Worm (Caenorhabditis elegans) whole organism, young adult: ENCODE data around the gene nspd-7.
A peak's percentile ranks its signal among the peaks of the same experiment; 100 is the strongest.

ENCODE experiments used
- B0035.1 ChIP-seq: sonication (generic microtip); optimal IDR thresholded peaks from 2 replicates; lab custom pipeline; 2016; ENCODE audit warnings: missing genetic modification characterization, mild to moderate bottlenecking, missing compliant biosample characterization, missing genotype, missing genetic modification reagents
- B0336.3 ChIP-seq: fragments of 200-800 bp; sonication (Bioruptor generic); IDR thresholded peaks from 2 replicates; pipeline ENCODE4 v1.3.6; 2022; ENCODE audit warnings: missing genetic modification characterization, missing compliant biosample characterization
- C06A6.2 ChIP-seq: fragments of 200-800 bp; sonication (Bioruptor generic); conservative IDR thresholded peaks from 2 replicates; pipeline ENCODE4 v1.3.6; 2022; ENCODE audit warnings: missing genetic modification characterization, missing compliant biosample characterization
- F39B2.1 ChIP-seq: fragments of 200-800 bp; sonication (Bioruptor generic); IDR thresholded peaks from 2 replicates; pipeline ENCODE4 v1.3.6; 2022; ENCODE audit warnings: missing genetic modification reagents, missing genetic modification characterization, missing compliant biosample characterization
- F57C9.4 ChIP-seq: sonication (generic microtip); optimal IDR thresholded peaks from 2 replicates; lab custom pipeline; 2017; ENCODE audit warnings: mild to moderate bottlenecking, missing genetic modification characterization, missing compliant biosample characterization
- K12H6.12 ChIP-seq: fragments of 200-800 bp; sonication (Bioruptor generic); optimal IDR thresholded peaks from 2 replicates; lab custom pipeline; 2018; ENCODE audit warnings: mild to moderate bottlenecking, missing genetic modification characterization, missing compliant biosample characterization
- Y53G8AR.9 ChIP-seq: fragments of 200-800 bp; sonication (Bioruptor generic); conservative IDR thresholded peaks from 2 replicates; pipeline ENCODE4 v1.3.6; 2022; ENCODE audit warnings: missing genetic modification reagents, missing genetic modification characterization, missing compliant biosample characterization
- Y95B8A.8 ChIP-seq: fragments of 200-800 bp; sonication (Bioruptor generic); IDR thresholded peaks from 2 replicates; pipeline ENCODE4 v1.3.6; 2022; ENCODE audit warnings: missing genetic modification reagents, missing genetic modification characterization, missing compliant biosample characterization
- ZK185.1 ChIP-seq: sonication (generic microtip); optimal IDR thresholded peaks from 2 replicates; lab custom pipeline; 2016; ENCODE audit warnings: mild to moderate bottlenecking, missing genetic modification characterization, missing compliant biosample characterization; ENCODE audit not compliant: poor library complexity, severe bottlenecking
- aptf-2 ChIP-seq: fragments of 200-800 bp; sonication (Bioruptor generic); conservative IDR thresholded peaks from 2 replicates; pipeline ENCODE4 v1.3.6; 2022; ENCODE audit warnings: missing genetic modification reagents, missing genetic modification characterization, missing compliant biosample characterization
- attf-3 ChIP-seq: fragments of 200-800 bp; sonication (Bioruptor generic); conservative IDR thresholded peaks from 2 replicates; pipeline ENCODE4 v1.3.6; 2022; ENCODE audit warnings: missing genetic modification reagents, missing genetic modification characterization, missing compliant biosample characterization
- attf-5 ChIP-seq: fragments of 200-800 bp; sonication (Bioruptor generic); optimal IDR thresholded peaks from 2 replicates; lab custom pipeline; 2018; ENCODE audit warnings: mild to moderate bottlenecking, missing genetic modification characterization, missing compliant biosample characterization
- attf-6 ChIP-seq: fragments of 200-800 bp; sonication (Bioruptor generic); IDR thresholded peaks from 2 replicates; pipeline ENCODE4 v1.3.6; 2022; ENCODE audit warnings: missing genetic modification reagents, missing genetic modification characterization, missing compliant biosample characterization
- bed-2 ChIP-seq: fragments of 200-800 bp; sonication (Bioruptor generic); IDR thresholded peaks from 2 replicates; pipeline ENCODE4 v1.3.6; 2022; ENCODE audit warnings: missing genetic modification reagents, missing genetic modification characterization, missing compliant biosample characterization
- cebp-2 ChIP-seq: fragments of 200-800 bp; sonication (Bioruptor generic); IDR thresholded peaks from 2 replicates; pipeline ENCODE4 v1.3.6; 2022; ENCODE audit warnings: missing genetic modification characterization, missing compliant biosample characterization
- ceh-100 ChIP-seq: fragments of 200-800 bp; sonication (Bioruptor generic); IDR thresholded peaks from 2 replicates; pipeline ENCODE4 v1.3.6; 2022; ENCODE audit warnings: missing genetic modification reagents, missing genetic modification characterization, missing compliant biosample characterization
- ceh-58 ChIP-seq: fragments of 200-800 bp; sonication (Bioruptor generic); IDR thresholded peaks from 2 replicates; pipeline ENCODE4 v1.3.6; 2022; ENCODE audit warnings: missing genetic modification characterization, missing compliant biosample characterization
- ceh-79 ChIP-seq: sonication (generic microtip); optimal IDR thresholded peaks from 2 replicates; lab custom pipeline; 2017; ENCODE audit warnings: mild to moderate bottlenecking, missing genetic modification characterization, missing compliant biosample characterization
- die-1 ChIP-seq: sonication (generic microtip); optimal IDR thresholded peaks from 2 replicates; lab custom pipeline; 2016; ENCODE audit warnings: missing genotype, mild to moderate bottlenecking, missing genetic modification characterization, missing compliant biosample characterization
- dox-1 ChIP-seq: fragments of 200-800 bp; sonication (Bioruptor generic); IDR thresholded peaks from 2 replicates; pipeline ENCODE4 v1.3.6; 2022; ENCODE audit warnings: missing genetic modification reagents, missing genetic modification characterization, missing compliant biosample characterization
- egrh-3 ChIP-seq: fragments of 200-800 bp; sonication (Bioruptor generic); IDR thresholded peaks from 2 replicates; pipeline ENCODE4 v1.3.6; 2022; ENCODE audit warnings: missing genetic modification reagents, missing genetic modification characterization, missing compliant biosample characterization
- fkh-3 ChIP-seq: sonication (generic microtip); optimal IDR thresholded peaks from 2 replicates; lab custom pipeline; 2016; ENCODE audit warnings: mild to moderate bottlenecking, missing genetic modification characterization, missing compliant biosample characterization
- gei-17 ChIP-seq: fragments of 200-800 bp; sonication (Bioruptor generic); optimal IDR thresholded peaks from 2 replicates; lab custom pipeline; 2018; ENCODE audit warnings: mild to moderate bottlenecking, missing genetic modification characterization, missing compliant biosample characterization
- him-1 ChIP-seq: sonication (generic microtip); optimal IDR thresholded peaks from 2 replicates; lab custom pipeline; 2016; ENCODE audit warnings: missing genotype, missing genetic modification reagents, missing genetic modification characterization, missing compliant biosample characterization
- hlh-12 ChIP-seq: sonication (generic microtip); optimal IDR thresholded peaks from 2 replicates; lab custom pipeline; 2016; ENCODE audit warnings: missing genetic modification characterization, missing compliant biosample characterization
- hlh-26 ChIP-seq: fragments of 200-800 bp; sonication (Bioruptor generic); conservative IDR thresholded peaks from 2 replicates; pipeline ENCODE4 v1.3.6; 2022; ENCODE audit warnings: missing genetic modification reagents, missing genetic modification characterization, missing compliant biosample characterization
- hrde-1 ChIP-seq: sonication (generic microtip); optimal IDR thresholded peaks from 2 replicates; lab custom pipeline; 2016; ENCODE audit warnings: missing genetic modification characterization, mild to moderate bottlenecking, missing compliant biosample characterization, moderate library complexity, missing genotype, missing genetic modification reagents, borderline replicate concordance
- lag-1 ChIP-seq: fragments of 200-800 bp; sonication (Bioruptor generic); IDR thresholded peaks from 2 replicates; pipeline ENCODE4 v1.3.6; 2022; ENCODE audit warnings: missing genetic modification reagents, missing genetic modification characterization, missing compliant biosample characterization
- lin-26 ChIP-seq: fragments of 200-800 bp; sonication (Bioruptor generic); IDR thresholded peaks from 2 replicates; pipeline ENCODE4 v1.3.6; 2022; ENCODE audit warnings: missing genetic modification reagents, missing genetic modification characterization, missing compliant biosample characterization
- lin-54 ChIP-seq: fragments of 200-800 bp; sonication (Bioruptor generic); optimal IDR thresholded peaks from 2 replicates; lab custom pipeline; 2018; ENCODE audit warnings: mild to moderate bottlenecking, missing genetic modification characterization, missing compliant biosample characterization
- lsy-27 ChIP-seq: sonication (generic microtip); optimal IDR thresholded peaks from 2 replicates; lab custom pipeline; 2017; ENCODE audit warnings: missing genetic modification characterization, mild to moderate bottlenecking, missing compliant biosample characterization, antibody characterized with exemption, missing genotype, borderline replicate concordance; ENCODE audit not compliant: insufficient read depth
- madf-3 ChIP-seq: fragments of 200-800 bp; sonication (Bioruptor generic); IDR thresholded peaks from 2 replicates; pipeline ENCODE4 v1.3.6; 2022; ENCODE audit warnings: missing genetic modification reagents, missing genetic modification characterization, missing compliant biosample characterization
- madf-6 ChIP-seq: fragments of 200-800 bp; sonication (Bioruptor generic); IDR thresholded peaks from 2 replicates; pipeline ENCODE4 v1.3.6; 2022; ENCODE audit warnings: missing genetic modification reagents, missing genetic modification characterization, missing compliant biosample characterization
- mes-4 ChIP-seq: sonication (generic microtip); optimal IDR thresholded peaks from 2 replicates; lab custom pipeline; 2016; ENCODE audit warnings: missing genotype, missing genetic modification characterization, missing compliant biosample characterization
- nhr-120 ChIP-seq: fragments of 200-800 bp; sonication (Bioruptor generic); IDR thresholded peaks from 2 replicates; pipeline ENCODE4 v1.3.6; 2022; ENCODE audit warnings: missing genetic modification characterization, missing compliant biosample characterization
- nhr-90 ChIP-seq: sonication (generic microtip); optimal IDR thresholded peaks from 2 replicates; lab custom pipeline; 2016; ENCODE audit warnings: missing genotype, mild to moderate bottlenecking, missing genetic modification characterization, missing compliant biosample characterization
- pbrm-1 ChIP-seq: fragments of 200-800 bp; sonication (Bioruptor generic); IDR thresholded peaks from 2 replicates; pipeline ENCODE4 v1.3.6; 2022; ENCODE audit warnings: missing genetic modification reagents, missing genetic modification characterization, missing compliant biosample characterization
- pha-4 ChIP-seq: fragments of 150-350 bp; sonication (generic microtip); optimal IDR thresholded peaks from 2 replicates; lab custom pipeline; 2014; ENCODE audit warnings: missing biosample characterization, missing genetic modification reagents, missing genetic modification characterization
- sdz-38 ChIP-seq: sonication (generic microtip); optimal IDR thresholded peaks from 2 replicates; lab custom pipeline; 2016; ENCODE audit warnings: missing genotype, missing genetic modification characterization, missing compliant biosample characterization
- snpc-1.1 ChIP-seq: sonication (generic microtip); optimal IDR thresholded peaks from 2 replicates; lab custom pipeline; 2017; ENCODE audit warnings: missing genetic modification characterization, mild to moderate bottlenecking, missing compliant biosample characterization, antibody characterized with exemption, moderate library complexity, missing genotype, missing genetic modification reagents; ENCODE audit not compliant: insufficient read depth
- snpc-1.3 ChIP-seq: sonication (generic microtip); optimal IDR thresholded peaks from 2 replicates; lab custom pipeline; 2017; ENCODE audit warnings: missing genetic modification characterization, mild to moderate bottlenecking, missing compliant biosample characterization, antibody characterized with exemption, moderate library complexity, missing genotype, missing genetic modification reagents; ENCODE audit not compliant: insufficient read depth
- somi-1 ChIP-seq: fragments of 200-800 bp; sonication (Bioruptor generic); optimal IDR thresholded peaks from 2 replicates; lab custom pipeline; 2018; ENCODE audit warnings: mild to moderate bottlenecking, missing genetic modification characterization, missing compliant biosample characterization
- sptf-2 ChIP-seq: fragments of 200-800 bp; sonication (Bioruptor generic); optimal IDR thresholded peaks from 2 replicates; lab custom pipeline; 2018; ENCODE audit warnings: mild to moderate bottlenecking, missing genetic modification characterization, missing compliant biosample characterization
- tbx-9 ChIP-seq: sonication (generic microtip); optimal IDR thresholded peaks from 2 replicates; lab custom pipeline; 2016; ENCODE audit warnings: borderline replicate concordance, missing genetic modification characterization, inconsistent platforms, missing compliant biosample characterization
- unc-130 ChIP-seq: sonication (generic microtip); optimal IDR thresholded peaks from 2 replicates; lab custom pipeline; 2016; ENCODE audit warnings: missing genetic modification reagents, missing genetic modification characterization, missing compliant biosample characterization
- unc-62 ChIP-seq: fragments of 150-350 bp; optimal IDR thresholded peaks from 2 replicates; lab custom pipeline; 2014; ENCODE audit warnings: missing biosample characterization, missing genetic modification reagents, missing genetic modification characterization
- xnd-1 ChIP-seq: sonication (generic microtip); optimal IDR thresholded peaks from 2 replicates; lab custom pipeline; 2016; ENCODE audit warnings: missing genotype, missing genetic modification reagents, missing genetic modification characterization, missing compliant biosample characterization
- zfh-2 ChIP-seq: fragments of 200-800 bp; sonication (Bioruptor generic); conservative IDR thresholded peaks from 2 replicates; pipeline ENCODE4 v1.3.6; 2022; ENCODE audit warnings: missing genetic modification reagents, missing genetic modification characterization, missing compliant biosample characterization
- ztf-3 ChIP-seq: fragments of 200-800 bp; sonication (Bioruptor generic); optimal IDR thresholded peaks from 2 replicates; lab custom pipeline; 2018; ENCODE audit warnings: mild to moderate bottlenecking, missing genetic modification characterization, missing compliant biosample characterization

The nspd-7 gene

ce11 chrIV:10311115-10311514 is 42.1 kb upstream of the nspd-7 start (continued):
- no peak for TF ChIP-seq F39B2.1 (GFP tag; lab: Robert Waterston, UW)
- TF ChIP-seq Y53G8AR.9 (GFP tag; lab: Robert Waterston, UW), result no peak
- no peak for TF ChIP-seq lsy-27 (tag; lab: Kevin White, UChicago)
- TF ChIP-seq F57C9.4 (tag; lab: Kevin White, UChicago), result no peak
- TF ChIP-seq lag-1 (GFP tag; lab: Robert Waterston, UW), result no peak
- TF ChIP-seq hlh-26, result no peak
- no peak for TF ChIP-seq zfh-2
- no peak for TF ChIP-seq gei-17 (GFP tag; lab: Kevin White, UChicago)
- no peak for TF ChIP-seq B0035.1 (tag; lab: Kevin White, UChicago)
- no peak for TF ChIP-seq aptf-2 (GFP tag; lab: Robert Waterston, UW)
- TF ChIP-seq hrde-1, result no peak
- TF ChIP-seq xnd-1 (tag; lab: Kevin White, UChicago), result no peak
- TF ChIP-seq fkh-3, result no peak
- peak; percentile 58 for TF ChIP-seq ZK185.1 (tag; lab: Kevin White, UChicago)
- TF ChIP-seq attf-3 (GFP tag; lab: Robert Waterston, UW), result no peak
- TF ChIP-seq die-1 (tag; lab: Kevin White, UChicago), result peak; percentile 51
- TF ChIP-seq somi-1 (GFP tag; lab: Kevin White, UChicago), result no peak
- TF ChIP-seq pbrm-1 (GFP tag; lab: Robert Waterston, UW), result peak; percentile 51; the same call in 1 of the 2 replicates
- no peak for TF ChIP-seq sdz-38 (tag; lab: Kevin White, UChicago)
- no peak for TF ChIP-seq ceh-79
- TF ChIP-seq egrh-3 (GFP tag; lab: Robert Waterston, UW), result no peak
- no peak for TF ChIP-seq ztf-3
- TF ChIP-seq nhr-90 (tag; lab: Kevin White, UChicago), result peak; percentile 37
- TF ChIP-seq pha-4 (tag; lab: Kevin White, UChicago), result no peak
- no peak for TF ChIP-seq lin-54 (GFP tag; lab: Kevin White, UChicago)
- no peak for TF ChIP-seq tbx-9
- peak; percentile 54 for TF ChIP-seq snpc-1.1
- TF ChIP-seq unc-130 (GFP tag; lab: Kevin White, UChicago), result no peak
- TF ChIP-seq madf-3, result no peak
- TF ChIP-seq madf-6 (GFP tag; lab: Robert Waterston, UW), result no peak; the same call in 1 of the 2 replicates
- no peak; the same call in 1 of the 2 replicates for TF ChIP-seq dox-1 (GFP tag; lab: Robert Waterston, UW)
- no peak for TF ChIP-seq unc-62
- no peak for TF ChIP-seq snpc-1.3
- TF ChIP-seq C06A6.2 (GFP tag; lab: Robert Waterston, UW), result no peak
- TF ChIP-seq hlh-12 (tag; lab: Kevin White, UChicago), result no peak
- TF ChIP-seq attf-5 (GFP tag; lab: Kevin White, UChicago), result no peak
- TF ChIP-seq sptf-2 (GFP tag; lab: Kevin White, UChicago), result no peak
- TF ChIP-seq mes-4, result no peak
- TF ChIP-seq Y95B8A.8 (GFP tag; lab: Robert Waterston, UW), result 0 out of 2 replicates have a peak, but pooled peaks have one; percentile 26
- no peak for TF ChIP-seq B0336.3 (GFP tag; lab: Robert Waterston, UW)
- TF ChIP-seq ceh-58 (GFP tag; lab: Robert Waterston, UW), result no peak
- no peak for TF ChIP-seq cebp-2 (GFP tag; lab: Robert Waterston, UW)
- no peak for TF ChIP-seq K12H6.12
- TF ChIP-seq bed-2 (GFP tag; lab: Robert Waterston, UW), result no peak
- TF ChIP-seq him-1 (tag; lab: Kevin White, UChicago), result peak; percentile 68
- TF ChIP-seq nhr-120 (GFP tag; lab: Robert Waterston, UW), result no peak
- TF ChIP-seq ceh-100 (GFP tag; lab: Robert Waterston, UW), result no peak
- no peak for TF ChIP-seq attf-6 (GFP tag; lab: Robert Waterston, UW)
- peak; percentile 71; the same call in 1 of the 2 replicates for TF ChIP-seq lin-26 (GFP tag; lab: Robert Waterston, UW)
